Worm (Caenorhabditis elegans) whole organism, young adult: ENCODE measurements around the gene pnc-1.

Experiments
- C17E4.6 ChIP-seq: fragments of 200-800 bp; sonication (Bioruptor generic); IDR thresholded peaks from 2 replicates; pipeline ENCODE4 v1.3.6; 2022; ENCODE audit warnings: missing genetic modification reagents, missing genetic modification characterization, missing compliant biosample characterization
- D2030.7 ChIP-seq: fragments of 200-800 bp; sonication (Bioruptor generic); IDR thresholded peaks from 2 replicates; pipeline ENCODE4 v1.3.6; 2022; ENCODE audit warnings: missing genetic modification reagents, missing genetic modification characterization, missing compliant biosample characterization
- F10E7.11 ChIP-seq: sonication (generic microtip); optimal IDR thresholded peaks from 2 replicates; lab custom pipeline; 2017; ENCODE audit warnings: mild to moderate bottlenecking, missing genetic modification characterization, moderate library complexity, missing compliant biosample characterization
- F57C9.4 ChIP-seq: sonication (generic microtip); optimal IDR thresholded peaks from 2 replicates; lab custom pipeline; 2017; ENCODE audit warnings: mild to moderate bottlenecking, missing genetic modification characterization, missing compliant biosample characterization
- T07F8.4 ChIP-seq: sonication (generic microtip); optimal IDR thresholded peaks from 2 replicates; lab custom pipeline; 2016; ENCODE audit warnings: mild to moderate bottlenecking, missing genetic modification characterization, moderate library complexity, missing compliant biosample characterization
- T26A5.8 ChIP-seq: sonication (generic microtip); optimal IDR thresholded peaks from 2 replicates; lab custom pipeline; 2016; ENCODE audit warnings: missing genetic modification characterization, missing compliant biosample characterization
- Y67H2A.10 ChIP-seq: fragments of 200-800 bp; sonication (Bioruptor generic); conservative IDR thresholded peaks from 2 replicates; pipeline ENCODE4 v1.3.6; 2022; ENCODE audit warnings: missing genetic modification reagents, missing genetic modification characterization, missing compliant biosample characterization
- ZK185.1 ChIP-seq: sonication (generic microtip); optimal IDR thresholded peaks from 2 replicates; lab custom pipeline; 2016; ENCODE audit warnings: mild to moderate bottlenecking, missing genetic modification characterization, missing compliant biosample characterization; ENCODE audit not compliant: poor library complexity, severe bottlenecking
- athp-1 ChIP-seq: sonication (generic microtip); optimal IDR thresholded peaks from 2 replicates; lab custom pipeline; 2017; ENCODE audit warnings: mild to moderate bottlenecking, missing genetic modification characterization, missing compliant biosample characterization
- attf-5 ChIP-seq: fragments of 200-800 bp; sonication (Bioruptor generic); optimal IDR thresholded peaks from 2 replicates; lab custom pipeline; 2018; ENCODE audit warnings: mild to moderate bottlenecking, missing genetic modification characterization, missing compliant biosample characterization
- attf-6 ChIP-seq: fragments of 200-800 bp; sonication (Bioruptor generic); IDR thresholded peaks from 2 replicates; pipeline ENCODE4 v1.3.6; 2022; ENCODE audit warnings: missing genetic modification reagents, missing genetic modification characterization, missing compliant biosample characterization
- bed-1 ChIP-seq: fragments of 200-800 bp; sonication (Bioruptor generic); IDR thresholded peaks from 2 replicates; pipeline ENCODE4 v1.3.6; 2022; ENCODE audit warnings: missing genetic modification reagents, missing genetic modification characterization, missing compliant biosample characterization
- ccch-3 ChIP-seq: fragments of 200-800 bp; sonication (Bioruptor generic); optimal IDR thresholded peaks from 2 replicates; lab custom pipeline; 2018; ENCODE audit warnings: mild to moderate bottlenecking, missing genetic modification characterization, missing compliant biosample characterization
- ceh-27 ChIP-seq: fragments of 200-800 bp; sonication (Bioruptor generic); optimal IDR thresholded peaks from 2 replicates; lab custom pipeline; 2018; ENCODE audit warnings: mild to moderate bottlenecking, missing genetic modification characterization, moderate library complexity, missing compliant biosample characterization
- die-1 ChIP-seq: sonication (generic microtip); optimal IDR thresholded peaks from 2 replicates; lab custom pipeline; 2016; ENCODE audit warnings: missing genotype, mild to moderate bottlenecking, missing genetic modification characterization, missing compliant biosample characterization
- dox-1 ChIP-seq: fragments of 200-800 bp; sonication (Bioruptor generic); IDR thresholded peaks from 2 replicates; pipeline ENCODE4 v1.3.6; 2022; ENCODE audit warnings: missing genetic modification reagents, missing genetic modification characterization, missing compliant biosample characterization
- efl-1 ChIP-seq: fragments of 150-350 bp; optimal IDR thresholded peaks from 2 replicates; lab custom pipeline; 2014; ENCODE audit warnings: missing biosample characterization, missing genetic modification reagents, missing genetic modification characterization
- egl-18 ChIP-seq: fragments of 200-800 bp; sonication (Bioruptor generic); IDR thresholded peaks from 2 replicates; pipeline ENCODE4 v1.3.6; 2022; ENCODE audit warnings: missing genetic modification reagents, missing genetic modification characterization, missing compliant biosample characterization
- ekl-4 ChIP-seq: fragments of 200-800 bp; sonication (Bioruptor generic); IDR thresholded peaks from 2 replicates; pipeline ENCODE4 v1.3.6; 2022; ENCODE audit warnings: missing genetic modification reagents, missing genetic modification characterization, missing compliant biosample characterization
- hlh-26 ChIP-seq: fragments of 200-800 bp; sonication (Bioruptor generic); conservative IDR thresholded peaks from 2 replicates; pipeline ENCODE4 v1.3.6; 2022; ENCODE audit warnings: missing genetic modification reagents, missing genetic modification characterization, missing compliant biosample characterization
- hsf-1 ChIP-seq: fragments of 200-800 bp; sonication (Bioruptor generic); IDR thresholded peaks from 2 replicates; pipeline ENCODE4 v1.3.6; 2022; ENCODE audit warnings: missing genetic modification reagents, missing genetic modification characterization, missing compliant biosample characterization
- let-607 ChIP-seq, 2 experiments: fragments of 200-800 bp in 1 of 2; sonication (Bioruptor generic) in 1 of 2; sonication (generic microtip) in 1 of 2; optimal IDR thresholded peaks; 2 replicates each; lab custom pipeline; 2016 to 2018; ENCODE audit warnings: mild to moderate bottlenecking in 2 of 2, missing compliant biosample characterization in 2 of 2, missing genetic modification characterization in 2 of 2, moderate library complexity in 2 of 2, missing genotype in 1 of 2
- lin-26 ChIP-seq: fragments of 200-800 bp; sonication (Bioruptor generic); IDR thresholded peaks from 2 replicates; pipeline ENCODE4 v1.3.6; 2022; ENCODE audit warnings: missing genetic modification reagents, missing genetic modification characterization, missing compliant biosample characterization
- lin-54 ChIP-seq: fragments of 200-800 bp; sonication (Bioruptor generic); optimal IDR thresholded peaks from 2 replicates; lab custom pipeline; 2018; ENCODE audit warnings: mild to moderate bottlenecking, missing genetic modification characterization, missing compliant biosample characterization
- lsl-1 ChIP-seq: fragments of 200-800 bp; sonication (Bioruptor generic); optimal IDR thresholded peaks from 2 replicates; lab custom pipeline; 2018; ENCODE audit warnings: mild to moderate bottlenecking, missing genetic modification characterization, moderate library complexity, missing compliant biosample characterization
- madf-6 ChIP-seq: fragments of 200-800 bp; sonication (Bioruptor generic); IDR thresholded peaks from 2 replicates; pipeline ENCODE4 v1.3.6; 2022; ENCODE audit warnings: missing genetic modification reagents, missing genetic modification characterization, missing compliant biosample characterization
- madf-8 ChIP-seq: fragments of 200-800 bp; sonication (Bioruptor generic); conservative IDR thresholded peaks from 2 replicates; pipeline ENCODE4 v1.3.6; 2022; ENCODE audit warnings: missing genetic modification reagents, missing genetic modification characterization, missing compliant biosample characterization
- mcd-1 ChIP-seq: fragments of 200-800 bp; sonication (Bioruptor generic); IDR thresholded peaks from 2 replicates; pipeline ENCODE4 v1.3.6; 2022; ENCODE audit warnings: missing genetic modification reagents, missing genetic modification characterization, missing compliant biosample characterization
- mxl-1 ChIP-seq: sonication (generic microtip); optimal IDR thresholded peaks from 2 replicates; lab custom pipeline; 2016; ENCODE audit warnings: missing genetic modification characterization, missing compliant biosample characterization
- nfyb-1 ChIP-seq: fragments of 200-800 bp; sonication (Bioruptor generic); IDR thresholded peaks from 2 replicates; pipeline ENCODE4 v1.3.6; 2022; ENCODE audit warnings: missing genetic modification reagents, missing genetic modification characterization, missing compliant biosample characterization
- nhr-90 ChIP-seq: sonication (generic microtip); optimal IDR thresholded peaks from 2 replicates; lab custom pipeline; 2016; ENCODE audit warnings: missing genotype, mild to moderate bottlenecking, missing genetic modification characterization, missing compliant biosample characterization
- pbrm-1 ChIP-seq: fragments of 200-800 bp; sonication (Bioruptor generic); IDR thresholded peaks from 2 replicates; pipeline ENCODE4 v1.3.6; 2022; ENCODE audit warnings: missing genetic modification reagents, missing genetic modification characterization, missing compliant biosample characterization
- rcor-1 ChIP-seq: fragments of 200-800 bp; sonication (Bioruptor generic); IDR thresholded peaks from 2 replicates; pipeline ENCODE4 v1.3.6; 2022; ENCODE audit warnings: missing genetic modification reagents, missing genetic modification characterization, missing compliant biosample characterization
- rec-8 ChIP-seq, 2 experiments: sonication (generic microtip); optimal IDR thresholded peaks; 2 replicates each; lab custom pipeline; 2016; ENCODE audit warnings: mild to moderate bottlenecking in 2 of 2, missing genetic modification characterization in 2 of 2, missing genetic modification reagents in 2 of 2, missing genotype in 2 of 2, missing biosample characterization in 1 of 2, missing compliant biosample characterization in 1 of 2, moderate library complexity in 1 of 2
- snpc-4 ChIP-seq, 5 experiments: fragments of 150-350 bp in 1 of 5; sonication (generic microtip) in 4 of 5; optimal IDR thresholded peaks; 2 replicates each; lab custom pipeline; 2014 to 2018; ENCODE audit warnings: missing genetic modification characterization in 5 of 5, missing biosample characterization in 3 of 5, antibody characterized with exemption in 2 of 5, mild to moderate bottlenecking in 2 of 5, missing compliant biosample characterization in 2 of 5, missing genotype in 2 of 5, moderate library complexity in 2 of 5, missing genetic modification reagents in 1 of 5
- sptf-2 ChIP-seq: fragments of 200-800 bp; sonication (Bioruptor generic); optimal IDR thresholded peaks from 2 replicates; lab custom pipeline; 2018; ENCODE audit warnings: mild to moderate bottlenecking, missing genetic modification characterization, missing compliant biosample characterization
- unc-130 ChIP-seq: sonication (generic microtip); optimal IDR thresholded peaks from 2 replicates; lab custom pipeline; 2016; ENCODE audit warnings: missing genetic modification reagents, missing genetic modification characterization, missing compliant biosample characterization
- xnd-1 ChIP-seq: sonication (generic microtip); optimal IDR thresholded peaks from 2 replicates; lab custom pipeline; 2016; ENCODE audit warnings: missing genotype, missing genetic modification reagents, missing genetic modification characterization, missing compliant biosample characterization
- zim-3 ChIP-seq: sonication (generic microtip); optimal IDR thresholded peaks from 2 replicates; lab custom pipeline; 2017; ENCODE audit warnings: mild to moderate bottlenecking, missing genetic modification characterization, moderate library complexity, missing compliant biosample characterization
- ztf-25 ChIP-seq: fragments of 200-800 bp; sonication (Bioruptor generic); IDR thresholded peaks from 2 replicates; pipeline ENCODE4 v1.3.6; 2022; ENCODE audit warnings: missing genetic modification reagents, missing genetic modification characterization, missing compliant biosample characterization
- ztf-28 ChIP-seq: fragments of 200-800 bp; sonication (Bioruptor generic); IDR thresholded peaks from 2 replicates; pipeline ENCODE4 v1.3.6; 2022; ENCODE audit warnings: missing genetic modification reagents, missing genetic modification characterization, missing compliant biosample characterization
- ztf-3 ChIP-seq: fragments of 200-800 bp; sonication (Bioruptor generic); optimal IDR thresholded peaks from 2 replicates; lab custom pipeline; 2018; ENCODE audit warnings: mild to moderate bottlenecking, missing genetic modification characterization, missing compliant biosample characterization

Gene pnc-1

ce11 chrIV:195620-196019 lies 11.3 kb downstream of the pnc-1 start:
- TF ChIP-seq dox-1 (GFP tag; lab: Robert Waterston, UW), result peak; percentile 78
- TF ChIP-seq mcd-1 (GFP tag; lab: Robert Waterston, UW), result 0 out of 2 replicates have a peak, but pooled peaks have one; percentile 39
- TF ChIP-seq rcor-1, result 0 out of 2 replicates have a peak, but pooled peaks have one; percentile 25
- peak; percentile 68; the same call in 1 of the 2 replicates for TF ChIP-seq D2030.7 (GFP tag; lab: Robert Waterston, UW)
- peak; percentile 37; the same call in 1 of the 2 replicates for TF ChIP-seq ekl-4 (GFP tag; lab: Robert Waterston, UW)
- 0 out of 2 replicates have a peak, but pooled peaks have one; percentile 26 for TF ChIP-seq hsf-1 (GFP tag; lab: Robert Waterston, UW)
- TF ChIP-seq madf-6, result peak; percentile 39; the same call in 1 of the 2 replicates
- peak; percentile 100 for TF ChIP-seq zim-3 (tag; lab: Kevin White, UChicago)
- TF ChIP-seq attf-6 (GFP tag; lab: Robert Waterston, UW), result peak; percentile 56; the same call in 1 of the 2 replicates
- TF ChIP-seq lsl-1 (GFP tag; lab: Kevin White, UChicago), result peak; percentile 4
- TF ChIP-seq, all 124 proteins: peak for 10; not testable (repeated sequence) for 114

ce11 chrIV:202921-203652 lies 18.8 kb downstream of the pnc-1 start, which contains the start of gene gfrp-1:
Gene gfrp-1 (plus strand): TSS chrIV:203602.
- no peak for TF ChIP-seq nfyb-1 (GFP tag; lab: Robert Waterston, UW)
- TF ChIP-seq athp-1 (tag; lab: Kevin White, UChicago), result no peak
- TF ChIP-seq ztf-28 (GFP tag; lab: Robert Waterston, UW), result no peak

ce11 chrIV:204998-205397 lies 20.7 kb downstream of the pnc-1 start, which contains the start of gene coa-1:
Gene coa-1 (plus strand): TSS chrIV:205298.
- no peak for TF ChIP-seq lin-54 (GFP tag; lab: Kevin White, UChicago)
- no peak for TF ChIP-seq egl-18 (GFP tag; lab: Robert Waterston, UW)
- no peak for TF ChIP-seq die-1 (tag; lab: Kevin White, UChicago)
- TF ChIP-seq ztf-28 (GFP tag; lab: Robert Waterston, UW), result no peak
- no peak for TF ChIP-seq bed-1 (GFP tag; lab: Robert Waterston, UW)
- no peak for TF ChIP-seq ccch-3 (GFP tag; lab: Kevin White, UChicago)
- no peak for TF ChIP-seq F10E7.11 (tag; lab: Kevin White, UChicago)
- no peak for TF ChIP-seq nhr-90 (tag; lab: Kevin White, UChicago)
- TF ChIP-seq snpc-4 (GFP tag; optimal IDR thresholded peaks at IDR 0.05; lab: Kevin White, UChicago), result no peak
- TF ChIP-seq snpc-4 (tag; optimal IDR thresholded peaks at IDR 0.05; lab: Kevin White, UChicago), result no peak
- TF ChIP-seq dox-1 (GFP tag; lab: Robert Waterston, UW), result no peak
- no peak for TF ChIP-seq rec-8 (tag; optimal IDR thresholded peaks at IDR 0.05; lab: Kevin White, UChicago)
- TF ChIP-seq xnd-1 (tag; lab: Kevin White, UChicago), result no peak
- TF ChIP-seq F57C9.4, result no peak
- TF ChIP-seq lin-26, result no peak
- no peak for TF ChIP-seq attf-5 (GFP tag; lab: Kevin White, UChicago)
- TF ChIP-seq ZK185.1 (tag; lab: Kevin White, UChicago), result no peak
- TF ChIP-seq sptf-2, result no peak
- no peak for TF ChIP-seq hlh-26 (GFP tag; lab: Robert Waterston, UW)

ce11 chrIV:207885-208284 lies 23.6 kb downstream of the pnc-1 start, which contains the start of gene Y38C1AA.1:
Gene Y38C1AA.1 (plus strand): TSS chrIV:208185.
- TF ChIP-seq mxl-1 (tag; lab: Kevin White, UChicago), result no peak
- no peak for TF ChIP-seq ztf-3
- TF ChIP-seq ztf-25 (GFP tag; lab: Robert Waterston, UW), result no peak
- no peak for TF ChIP-seq xnd-1 (tag; lab: Kevin White, UChicago)
- TF ChIP-seq T26A5.8 (tag; lab: Kevin White, UChicago), result no peak
- no peak for TF ChIP-seq efl-1 (GFP tag; lab: Kevin White, UChicago)
- no peak for TF ChIP-seq unc-130
- no peak for TF ChIP-seq ceh-27
- no peak for TF ChIP-seq let-607 (tag; optimal IDR thresholded peaks at IDR 0.05; lab: Kevin White, UChicago)
- no peak for TF ChIP-seq T07F8.4
- TF ChIP-seq madf-8 (GFP tag; lab: Robert Waterston, UW), result no peak
- TF ChIP-seq hlh-26 (GFP tag; lab: Robert Waterston, UW), result no peak
- no peak for TF ChIP-seq pbrm-1 (GFP tag; lab: Robert Waterston, UW)
- TF ChIP-seq Y67H2A.10, result no peak
- no peak for TF ChIP-seq C17E4.6
